Fruit fly (Drosophila melanogaster): Measurements from ENCODE around the gene ens.

dm6 chr3L:4132585-4132984, 1.8 kb downstream of the ens start:
- TF ChIP-seq Dll (optimal IDR thresholded peaks at IDR 0.05): no peak
- no peak for TF ChIP-seq CG8478 (optimal IDR thresholded peaks at IDR 0.05)
- TF ChIP-seq EcR (GFP tag; optimal IDR thresholded peaks at IDR 0.05): no peak

All from whole organism.